Fruit fly (Drosophila melanogaster): ENCODE data around the gene CG42834.

CG42834 gene

DNA sequence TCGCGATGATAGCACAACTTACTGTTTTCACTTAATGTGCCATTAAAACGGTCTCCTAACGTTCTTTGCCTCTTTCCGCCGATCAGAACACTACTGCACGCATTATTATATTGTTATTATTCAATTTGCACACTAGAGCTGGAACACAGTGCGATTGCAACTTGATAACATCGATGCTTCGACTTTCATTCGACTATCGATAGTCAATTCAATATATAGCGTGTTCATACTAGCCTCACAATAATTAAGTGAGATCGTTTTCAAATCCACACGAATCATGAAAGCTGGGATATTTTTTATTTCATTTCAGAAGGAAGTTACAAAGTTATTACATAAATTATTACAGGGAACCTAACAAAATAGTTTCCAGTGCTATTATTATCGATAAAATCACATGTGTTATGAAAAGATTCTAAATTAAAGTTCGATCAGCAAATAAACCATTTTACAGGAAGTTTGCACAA lies 17.2 kb upstream of the CG42834 start:
- TF ChIP-seq psq (optimal IDR thresholded peaks at IDR 0.05) = no peak
- no peak for TF ChIP-seq CG8478 (optimal IDR thresholded peaks at IDR 0.05)
- TF ChIP-seq pan (optimal IDR thresholded peaks at IDR 0.05) = no peak
- TF ChIP-seq Dll (optimal IDR thresholded peaks at IDR 0.05) = no peak
- TF ChIP-seq EcR (GFP tag; optimal IDR thresholded peaks at IDR 0.05) = no peak
- TF ChIP-seq usp (GFP tag; optimal IDR thresholded peaks at IDR 0.05) = no peak

DNA sequence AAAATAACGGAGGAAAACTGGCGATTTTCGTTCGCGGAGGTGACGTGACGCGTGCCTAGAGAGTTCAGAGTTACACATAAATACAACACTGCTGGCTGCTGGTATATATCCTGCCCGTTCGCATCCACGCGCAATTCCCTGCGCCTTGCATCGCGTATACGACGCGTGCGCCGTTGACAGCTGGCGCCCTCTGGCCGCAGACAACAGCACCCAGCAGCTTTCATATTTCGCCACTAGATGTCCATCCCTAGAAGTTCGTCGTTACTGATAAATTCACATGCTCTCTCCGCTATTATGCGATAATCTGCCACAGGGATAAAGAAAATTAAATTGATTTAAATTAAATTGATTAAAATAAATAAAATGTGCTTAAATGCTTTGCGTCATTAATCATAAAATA lies 16.1 kb upstream of the CG42834 start, which contains the start of gene Sur-8:
TSS of gene Sur-8 (minus strand) at position 82 of the 400 bp plus-strand sequence.
- no peak for TF ChIP-seq usp (GFP tag; optimal IDR thresholded peaks at IDR 0.05)
- no peak for TF ChIP-seq psq (optimal IDR thresholded peaks at IDR 0.05)
- TF ChIP-seq CG8478 (optimal IDR thresholded peaks at IDR 0.05) = no peak
- no peak for TF ChIP-seq EcR (GFP tag; optimal IDR thresholded peaks at IDR 0.05)

DNA sequence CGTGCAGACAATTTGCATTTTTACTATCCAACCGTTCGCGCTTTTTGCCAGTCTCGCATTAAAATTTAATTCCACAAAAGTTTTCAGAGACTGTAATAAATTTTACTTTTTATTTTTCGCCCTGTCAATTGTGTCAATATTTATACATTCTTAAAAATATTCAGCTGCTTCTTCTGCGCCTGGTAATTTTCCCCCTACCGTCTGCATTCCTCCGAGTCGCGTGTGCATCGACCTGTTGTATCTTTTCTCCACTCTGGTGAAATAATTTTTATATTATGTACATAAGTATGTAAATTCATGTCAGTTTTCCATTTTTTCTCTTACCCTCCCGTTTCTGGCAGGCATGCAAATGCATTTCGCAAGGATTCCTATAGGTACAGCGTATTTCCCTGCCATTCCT lies 15.4 kb upstream of the CG42834 start, which contains the start of gene CG34279:
TSS of gene CG34279 (minus strand) at position 101 of the 400 bp plus-strand sequence.
- no peak for TF ChIP-seq CG8478 (optimal IDR thresholded peaks at IDR 0.05)
- TF ChIP-seq pan (optimal IDR thresholded peaks at IDR 0.05) = no peak
- no peak for TF ChIP-seq EcR (GFP tag; optimal IDR thresholded peaks at IDR 0.05)
- no peak for TF ChIP-seq Dll (optimal IDR thresholded peaks at IDR 0.05)
- no peak for TF ChIP-seq psq (optimal IDR thresholded peaks at IDR 0.05)
- TF ChIP-seq usp (GFP tag; optimal IDR thresholded peaks at IDR 0.05) = no peak

DNA sequence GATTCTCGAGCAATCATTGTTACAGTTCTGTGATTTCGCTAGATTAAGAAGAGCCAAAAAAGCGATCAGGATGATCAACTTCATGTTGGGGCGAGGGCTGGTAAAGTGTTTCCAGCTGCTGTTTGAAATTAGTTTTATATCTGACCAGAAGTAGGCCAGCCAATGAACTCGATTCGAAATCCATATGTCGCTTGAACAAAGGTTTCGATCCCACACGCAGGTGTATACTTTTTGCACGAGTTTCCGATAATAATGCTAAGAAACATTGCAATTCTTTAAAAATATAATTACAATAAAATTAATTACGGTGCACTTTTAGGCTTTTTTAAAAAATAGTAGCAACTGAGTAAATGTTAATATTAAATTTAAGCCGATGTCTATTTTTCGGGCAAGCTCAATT lies 14.9 kb upstream of the CG42834 start, which contains the start of gene CG34280:
TSS of gene CG34280 (minus strand) at position 101 of the 400 bp plus-strand sequence.
- TF ChIP-seq pan (optimal IDR thresholded peaks at IDR 0.05) (no peak), EcR (GFP tag; optimal IDR thresholded peaks at IDR 0.05) (no peak), psq (optimal IDR thresholded peaks at IDR 0.05) (no peak), Dll (optimal IDR thresholded peaks at IDR 0.05) (no peak), CG8478 (optimal IDR thresholded peaks at IDR 0.05) (no peak), usp (GFP tag; optimal IDR thresholded peaks at IDR 0.05) (no peak)

DNA sequence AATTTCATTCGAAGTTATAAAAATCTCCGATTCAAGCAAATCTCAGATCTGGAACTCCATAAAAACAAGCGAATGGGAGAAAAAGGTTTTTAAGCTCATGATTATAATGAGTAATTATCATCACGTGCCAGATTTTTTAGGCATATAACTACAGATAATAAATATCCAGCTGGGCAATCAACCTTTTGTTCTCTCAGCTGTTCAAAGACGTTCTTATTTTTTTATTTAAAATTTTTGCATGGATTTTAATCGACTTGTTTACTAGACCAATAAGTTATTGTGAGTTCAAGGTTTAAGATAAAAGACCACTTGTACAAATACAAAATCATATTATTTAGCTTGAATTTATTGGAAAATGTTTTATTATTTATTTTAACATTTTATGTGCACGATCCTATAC lies 14.4 kb upstream of the CG42834 start:
- TF ChIP-seq Dll (optimal IDR thresholded peaks at IDR 0.05) (no peak), CG8478 (optimal IDR thresholded peaks at IDR 0.05) (no peak), usp (GFP tag; optimal IDR thresholded peaks at IDR 0.05) (no peak), psq (optimal IDR thresholded peaks at IDR 0.05) (no peak), EcR (GFP tag; optimal IDR thresholded peaks at IDR 0.05) (no peak), pan (optimal IDR thresholded peaks at IDR 0.05) (no peak)

DNA sequence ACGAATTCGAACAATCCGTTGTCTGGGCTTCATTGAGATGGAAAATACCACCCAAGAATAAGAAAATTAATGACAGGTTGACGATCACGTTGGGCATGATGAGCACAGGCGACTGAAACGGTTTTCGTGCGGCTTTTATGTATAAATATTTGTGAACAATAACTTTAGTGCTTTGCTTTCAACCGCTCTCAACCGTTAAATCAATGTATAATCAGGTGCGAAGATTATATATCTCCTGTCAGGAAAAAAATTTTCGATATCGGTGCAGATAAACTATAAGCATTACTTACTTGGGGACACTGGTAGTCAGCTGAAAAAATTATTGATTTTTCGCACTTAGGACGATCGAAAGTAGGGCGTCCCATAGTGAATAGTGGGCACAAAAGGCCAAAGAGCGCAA lies 13.6 kb upstream of the CG42834 start, which contains the start of gene CG42823:
TSS of gene CG42823 (minus strand) at position 101 of the 400 bp plus-strand sequence.
- no peak for TF ChIP-seq Dll (optimal IDR thresholded peaks at IDR 0.05)
- no peak for TF ChIP-seq usp (GFP tag; optimal IDR thresholded peaks at IDR 0.05)
- TF ChIP-seq CG8478 (optimal IDR thresholded peaks at IDR 0.05) = no peak
- TF ChIP-seq pan (optimal IDR thresholded peaks at IDR 0.05) = no peak
- no peak for TF ChIP-seq EcR (GFP tag; optimal IDR thresholded peaks at IDR 0.05)
- no peak for TF ChIP-seq psq (optimal IDR thresholded peaks at IDR 0.05)

DNA sequence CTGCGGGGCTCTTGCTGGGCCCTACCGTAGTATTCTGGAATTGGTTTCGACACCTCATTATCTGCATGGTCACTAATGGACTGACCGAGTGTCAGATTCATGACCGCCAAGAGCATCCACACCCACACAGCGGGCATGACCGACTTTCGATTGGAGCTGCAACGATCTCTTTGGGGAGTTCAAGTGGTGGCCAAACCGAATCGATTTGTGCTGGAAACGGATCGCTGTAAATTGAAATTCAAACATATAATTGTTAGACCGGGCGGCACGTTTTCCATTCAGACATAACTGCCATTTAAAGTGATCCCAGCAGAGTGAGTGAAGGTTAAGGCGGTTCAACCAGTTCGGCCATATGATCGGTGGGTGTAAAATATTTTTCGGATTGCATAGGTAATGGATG lies 12.1 kb upstream of the CG42834 start, which contains the start of the genes CG42824 and CG42798:
TSS of gene CG42824 (minus strand) at position 101 of the 400 bp plus-strand sequence.
TSS of gene CG42798 (plus strand) at position 268 of the 400 bp plus-strand sequence.
- TF ChIP-seq usp (GFP tag; optimal IDR thresholded peaks at IDR 0.05) (no peak), Dll (optimal IDR thresholded peaks at IDR 0.05) (no peak), psq (optimal IDR thresholded peaks at IDR 0.05) (no peak), EcR (GFP tag; optimal IDR thresholded peaks at IDR 0.05) (no peak), pan (optimal IDR thresholded peaks at IDR 0.05) (no peak), CG8478 (optimal IDR thresholded peaks at IDR 0.05) (no peak)

DNA sequence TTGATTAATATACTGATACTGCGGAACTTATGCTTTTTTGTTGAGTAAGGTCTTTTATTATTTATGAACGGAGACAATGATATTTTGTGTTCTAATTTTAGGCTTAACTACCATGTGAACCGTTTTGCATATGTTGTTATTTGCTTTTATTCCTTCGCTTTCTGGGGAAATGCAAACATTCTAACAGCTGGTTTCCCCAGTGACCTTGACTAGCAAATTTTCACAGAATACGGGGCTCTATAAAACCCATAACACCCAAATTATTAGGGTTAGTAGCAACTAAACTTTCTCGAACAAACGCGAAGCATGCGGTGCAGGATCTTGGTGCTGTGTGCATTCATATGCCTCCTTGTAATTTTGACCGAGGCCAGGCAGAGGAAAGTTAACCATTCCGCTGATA lies 11.0 kb upstream of the CG42834 start, which contains the start of gene CG17283:
TSS of gene CG17283 (plus strand) at position 301 of the 400 bp plus-strand sequence.
- no peak for TF ChIP-seq psq (optimal IDR thresholded peaks at IDR 0.05)
- no peak for TF ChIP-seq usp (GFP tag; optimal IDR thresholded peaks at IDR 0.05)
- no peak for TF ChIP-seq pan (optimal IDR thresholded peaks at IDR 0.05)
- no peak for TF ChIP-seq CG8478 (optimal IDR thresholded peaks at IDR 0.05)
- no peak for TF ChIP-seq EcR (GFP tag; optimal IDR thresholded peaks at IDR 0.05)
- TF ChIP-seq Dll (optimal IDR thresholded peaks at IDR 0.05) = no peak

DNA sequence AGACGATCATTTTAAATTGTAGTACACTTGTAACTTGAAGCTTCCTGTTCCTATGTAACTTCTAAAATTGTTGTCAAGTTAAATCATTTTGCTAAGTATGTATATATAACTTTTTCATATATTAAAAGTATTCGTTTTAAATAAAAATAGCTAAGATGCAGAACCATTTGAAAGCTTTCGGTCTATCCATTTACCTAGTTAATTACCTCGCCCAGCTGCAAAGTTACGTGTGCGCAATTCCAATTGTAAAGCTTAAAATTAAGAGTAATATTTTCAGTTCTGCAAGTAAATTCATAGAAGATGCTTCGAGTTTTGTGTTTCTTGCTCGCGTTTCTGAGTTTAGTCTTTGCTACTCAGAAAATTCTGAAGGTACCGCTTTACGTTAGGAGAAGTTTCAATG lies 9.2 kb upstream of the CG42834 start, which contains the start of gene CG5860:
TSS of gene CG5860 (plus strand) at position 301 of the 400 bp plus-strand sequence.
- TF ChIP-seq usp (GFP tag; optimal IDR thresholded peaks at IDR 0.05) (no peak), psq (optimal IDR thresholded peaks at IDR 0.05) (no peak), pan (optimal IDR thresholded peaks at IDR 0.05) (no peak), CG8478 (optimal IDR thresholded peaks at IDR 0.05) (no peak), EcR (GFP tag; optimal IDR thresholded peaks at IDR 0.05) (no peak), Dll (optimal IDR thresholded peaks at IDR 0.05) (no peak)

DNA sequence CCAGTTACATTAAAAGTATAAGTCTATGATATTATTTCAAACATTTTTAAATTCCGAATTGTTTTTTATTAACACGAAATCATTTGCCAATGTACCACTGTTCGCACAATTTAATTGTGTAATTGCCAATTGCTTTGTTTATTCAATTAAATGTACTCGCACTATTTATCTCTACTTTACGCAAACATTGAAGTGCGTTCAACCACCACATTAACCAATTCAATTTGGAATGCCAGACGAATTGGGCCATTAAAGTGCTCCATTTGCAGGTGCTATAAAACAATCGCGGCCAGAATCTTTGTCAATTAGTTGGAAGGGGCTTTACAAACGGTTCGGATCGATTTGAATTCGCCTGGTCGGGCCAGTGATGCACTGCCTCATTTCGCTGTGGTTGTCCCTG lies 7.8 kb upstream of the CG42834 start, which contains the start of gene CG5863:
TSS of gene CG5863 (plus strand) at position 301 of the 400 bp plus-strand sequence.
- TF ChIP-seq psq (optimal IDR thresholded peaks at IDR 0.05) (no peak), CG8478 (optimal IDR thresholded peaks at IDR 0.05) (no peak), EcR (GFP tag; optimal IDR thresholded peaks at IDR 0.05) (no peak), Dll (optimal IDR thresholded peaks at IDR 0.05) (no peak), pan (optimal IDR thresholded peaks at IDR 0.05) (no peak), usp (GFP tag; optimal IDR thresholded peaks at IDR 0.05) (no peak)

DNA sequence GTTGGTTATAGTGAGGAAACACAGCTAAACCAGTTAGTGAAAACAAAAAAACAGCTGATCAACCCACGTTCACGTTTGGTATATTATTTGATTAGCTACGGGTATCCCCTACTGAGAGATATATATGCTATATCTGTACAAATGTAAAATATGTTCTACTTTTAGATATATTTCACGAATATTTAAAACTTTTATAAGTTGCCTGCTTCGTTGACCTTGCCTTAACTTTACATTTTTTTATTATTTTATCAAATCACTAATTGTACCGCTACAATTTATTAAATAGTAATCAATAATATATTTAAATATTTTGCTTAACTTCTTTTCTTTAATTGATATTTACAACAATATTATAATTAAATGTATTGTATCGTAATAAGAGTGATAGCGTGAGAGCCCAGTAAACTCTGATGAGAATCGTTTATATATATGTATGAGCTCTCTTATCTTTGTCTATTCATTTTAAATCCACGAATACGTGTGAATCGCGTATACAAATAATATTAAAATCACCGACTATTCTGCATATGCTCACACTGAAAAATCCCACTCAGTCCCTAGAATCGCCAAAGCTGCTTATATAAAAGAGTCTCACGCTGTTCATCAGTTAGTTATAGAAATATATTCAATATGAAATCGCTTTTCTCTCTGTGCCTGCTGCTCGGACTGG lies 6.0 kb upstream of the CG42834 start, which contains the start of gene CG42821:
TSS of gene CG42821 (plus strand) at position 620 of the 670 bp plus-strand sequence.
- TF ChIP-seq usp (GFP tag; optimal IDR thresholded peaks at IDR 0.05) = no peak
- no peak for TF ChIP-seq pan (optimal IDR thresholded peaks at IDR 0.05)
- TF ChIP-seq CG8478 (optimal IDR thresholded peaks at IDR 0.05) = no peak
- no peak for TF ChIP-seq Dll (optimal IDR thresholded peaks at IDR 0.05)

DNA sequence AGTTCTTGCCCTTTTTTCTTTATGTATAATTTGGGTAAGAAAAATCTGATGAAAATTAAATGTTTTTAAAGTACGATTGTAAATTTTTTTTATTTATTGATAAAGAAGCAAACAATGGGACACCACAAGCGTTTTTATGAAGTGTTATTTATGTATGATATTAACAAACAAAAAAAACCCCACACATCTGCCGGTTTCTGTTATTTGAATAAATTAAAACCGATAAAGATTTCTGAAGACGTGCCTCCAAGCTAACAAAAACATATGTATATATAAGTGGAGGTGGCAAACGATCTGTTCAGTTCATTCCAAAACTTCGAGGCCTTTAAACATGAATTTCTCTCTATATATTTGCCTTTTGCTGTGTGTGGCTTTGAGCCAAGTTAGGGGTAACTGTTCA lies 5.0 kb upstream of the CG42834 start, which contains the start of gene CG42822:
TSS of gene CG42822 (plus strand) at position 301 of the 400 bp plus-strand sequence.
- TF ChIP-seq usp (GFP tag; optimal IDR thresholded peaks at IDR 0.05) (no peak), CG8478 (optimal IDR thresholded peaks at IDR 0.05) (no peak), Dll (optimal IDR thresholded peaks at IDR 0.05) (no peak), EcR (GFP tag; optimal IDR thresholded peaks at IDR 0.05) (no peak), pan (optimal IDR thresholded peaks at IDR 0.05) (no peak), psq (optimal IDR thresholded peaks at IDR 0.05) (no peak)

Data from whole organism.